Worm (Caenorhabditis elegans): Measurements from ENCODE around the gene slc-17.7.

The slc-17.7 gene

ce11 chrV:9249932-9250331, 16.4 kb downstream of the slc-17.7 start, which contains the start of gene ptd-2:
Gene ptd-2, plus strand, starts transcription at chrV:9250232.
- TF ChIP-seq mxl-3 (GFP tag; optimal IDR thresholded peaks at IDR 0.05): no peak
- TF ChIP-seq ZK337.2 (GFP tag; IDR thresholded peaks at IDR 0.05): no peak
- no peak for TF ChIP-seq unc-39 (tag; optimal IDR thresholded peaks at IDR 0.05)
- TF ChIP-seq ceh-32 (tag; optimal IDR thresholded peaks at IDR 0.05; ENCODE audit: poor library complexity): no peak
- TF ChIP-seq ces-1 (GFP tag; optimal IDR thresholded peaks at IDR 0.05): no peak
- no peak for TF ChIP-seq dve-1 (tag; optimal IDR thresholded peaks at IDR 0.05; ENCODE audit: insufficient read depth)
- TF ChIP-seq ceh-20 (GFP tag; IDR thresholded peaks at IDR 0.05): no peak
- no peak for TF ChIP-seq dpl-1 (GFP tag; optimal IDR thresholded peaks at IDR 0.05)
- TF ChIP-seq nhr-237 (tag; optimal IDR thresholded peaks at IDR 0.05): no peak
- TF ChIP-seq lin-29 (GFP tag; IDR thresholded peaks at IDR 0.05): no peak
- TF ChIP-seq attf-4 (tag; optimal IDR thresholded peaks at IDR 0.05): no peak
- TF ChIP-seq F26F4.8 (GFP tag; conservative IDR thresholded peaks at IDR 0.05): no peak

ce11 chrV:9249206-9249605, 17.1 kb downstream of the slc-17.7 start, which contains the start of gene str-94:
Gene str-94, minus strand, starts transcription at chrV:9249306.
- TF ChIP-seq rbr-2 (tag; optimal IDR thresholded peaks at IDR 0.05): no peak
- peak; percentile 39 for TF ChIP-seq aha-1 (tag)

- TF ChIP-seq tag-97 (GFP tag; IDR thresholded peaks at IDR 0.05) (no peak), mep-1 (tag; optimal IDR thresholded peaks at IDR 0.05) (no peak), lim-7 (GFP tag; IDR thresholded peaks at IDR 0.05) (no peak), madf-5 (GFP tag; IDR thresholded peaks at IDR 0.05) (no peak), nhr-111 (GFP tag; optimal IDR thresholded peaks at IDR 0.05) (no peak), F10B5.3 (tag; optimal IDR thresholded peaks at IDR 0.05) (no peak), madf-9 (GFP tag; conservative IDR thresholded peaks at IDR 0.05) (no peak), aha-1 (tag) (peak; percentile 11), zip-11 (GFP tag; IDR thresholded peaks at IDR 0.05) (no peak), dve-1 (tag; optimal IDR thresholded peaks at IDR 0.05; ENCODE audit: insufficient read depth) (no peak), zfp-2 (tag; optimal IDR thresholded peaks at IDR 0.05) (no peak), ceh-20 (GFP tag; IDR thresholded peaks at IDR 0.05) (0 out of 2 replicates have a peak, but pooled peaks have one; percentile 19), ceh-32 (tag; optimal IDR thresholded peaks at IDR 0.05; ENCODE audit: poor library complexity) (no peak), saeg-2 (GFP tag; IDR thresholded peaks at IDR 0.05) (no peak), nhr-28 (tag; optimal IDR thresholded peaks at IDR 0.05) (no peak), hlh-11 (tag; optimal IDR thresholded peaks at IDR 0.05) (peak; percentile 52), ctbp-1 (GFP tag; IDR thresholded peaks at IDR 0.05) (no peak), ZK337.2 (GFP tag; IDR thresholded peaks at IDR 0.05) (no peak), mdl-1 (tag; optimal IDR thresholded peaks at IDR 0.05) (peak in 1 of 2 experiments; percentile 25), hlh-30 (tag; optimal IDR thresholded peaks at IDR 0.05; ENCODE audit: insufficient read depth) (peak; percentile 52), nhr-10 (tag; optimal IDR thresholded peaks at IDR 0.05) (no peak), zip-2 (tag; optimal IDR thresholded peaks at IDR 0.05) (no peak), hmg-1.1 (GFP tag; IDR thresholded peaks at IDR 0.05) (peak; percentile 47; the same call in 1 of the 2 replicates), R02D3.7 (tag; optimal IDR thresholded peaks at IDR 0.05) (no peak), pha-4 (GFP tag; IDR thresholded peaks at IDR 0.05) (no peak), pha-4 (tag; optimal IDR thresholded peaks at IDR 0.05) (no peak), F37D6.2 (tag; optimal IDR thresholded peaks at IDR 0.05) (no peak), gei-8 (GFP tag; optimal IDR thresholded peaks at IDR 0.05) (no peak), php-3 (GFP tag; IDR thresholded peaks at IDR 0.05) (no peak), ama-1 (optimal IDR thresholded peaks at IDR 0.05) (no peak), lsy-2 (tag; optimal IDR thresholded peaks at IDR 0.05) (peak in 1 of 2 experiments; percentile 28), F49E8.2 (tag; optimal IDR thresholded peaks at IDR 0.05; ENCODE audit: borderline replicate concordance) (no peak), dpl-1 (GFP tag; optimal IDR thresholded peaks at IDR 0.05) (no peak), lin-13 (GFP tag; optimal IDR thresholded peaks at IDR 0.05) (no peak), unc-62 (GFP tag; optimal IDR thresholded peaks at IDR 0.05 in 1 of 2) (peak in 1 of 2 experiments; percentile 83), unc-62 (tag; optimal IDR thresholded peaks at IDR 0.05) (no peak)
Observed at ce11 chrV:9247416-9247815, 18.9 kb downstream of the slc-17.7 start.

All from whole organism, L4 larva.